Fruit fly (Drosophila melanogaster) S2 (cell line): Measurements from ENCODE around the gene CG33282.

Source experiments
- CG8478 ChIP-seq: fragments of >200 bp; optimal IDR thresholded peaks from 2 replicates; lab custom pipeline; 2018
- CTCF ChIP-seq, 2 experiments: fragments of >200 bp; optimal IDR thresholded peaks; 2 replicates each; lab custom pipeline; 2018

DNA sequence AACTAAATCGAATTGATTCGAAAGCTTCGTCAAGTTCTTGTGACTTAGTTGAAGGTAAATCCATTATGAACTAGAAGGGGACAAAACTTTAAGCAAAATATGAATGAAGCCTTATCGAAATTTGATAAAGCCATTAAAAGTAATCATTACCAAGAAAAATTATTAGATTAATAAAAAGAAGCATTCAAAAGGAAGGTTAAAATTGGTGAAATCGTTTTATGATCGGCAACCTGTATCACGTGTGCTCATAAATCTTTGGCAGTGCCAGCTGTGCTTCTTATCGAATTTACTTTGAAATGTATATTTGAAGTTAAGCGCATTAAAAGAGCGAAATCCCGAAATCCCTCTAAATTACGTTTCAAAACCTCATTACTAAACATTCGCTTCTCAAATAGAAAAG lies 34.1 kb downstream of the CG33282 start:
- no peak for TF ChIP-seq CG8478 (lab: Kevin White, UChicago)
- no peak for TF ChIP-seq CTCF (optimal IDR thresholded peaks at IDR 0.05; lab: Kevin White, UChicago)
